Fruit fly (Drosophila melanogaster) whole organism, embryonic: ENCODE results near the gene Ilp1.

Experiments
- CG10431 ChIP-seq: fragments of 200-800 bp; sonication (Bioruptor generic); optimal IDR thresholded peaks from 3 replicates; lab custom pipeline; 2018; ENCODE audit warnings: missing biosample characterization, mild to moderate bottlenecking, missing genetic modification characterization
- CG10979 ChIP-seq: fragments of 200-800 bp; sonication (Bioruptor generic); optimal IDR thresholded peaks from 2 replicates; lab custom pipeline; 2018; ENCODE audit warnings: missing biosample characterization, mild to moderate bottlenecking, missing genetic modification characterization, moderate library complexity
- CG11504 ChIP-seq: fragments of 200-800 bp; sonication (Bioruptor generic); optimal IDR thresholded peaks from 3 replicates; lab custom pipeline; 2019; ENCODE audit warnings: missing biosample characterization, mild to moderate bottlenecking, missing genetic modification characterization, moderate library complexity
- CG12744 ChIP-seq: fragments of 200-800 bp; sonication (Bioruptor generic); optimal IDR thresholded peaks from 2 replicates; lab custom pipeline; 2016; ENCODE audit warnings: missing biosample characterization, missing genetic modification characterization
- CG13775 ChIP-seq: fragments of 200-800 bp; sonication (Bioruptor generic); optimal IDR thresholded peaks from 3 replicates; lab custom pipeline; 2017; ENCODE audit warnings: missing biosample characterization, mild to moderate bottlenecking, missing genetic modification characterization
- CG14014 ChIP-seq: fragments of 200-800 bp; sonication (Bioruptor generic); IDR thresholded peaks from 2 replicates; pipeline ENCODE4 v1.3.6; 2022; ENCODE audit warnings: missing biosample characterization, missing genetic modification characterization
- CG14667 ChIP-seq: fragments of 200-800 bp; sonication (Bioruptor generic); IDR thresholded peaks from 2 replicates; pipeline ENCODE4 v1.3.6; 2022; ENCODE audit warnings: missing biosample characterization, missing genetic modification characterization
- CG15514 ChIP-seq: fragments of 200-800 bp; sonication (Bioruptor generic); optimal IDR thresholded peaks from 3 replicates; lab custom pipeline; 2017; ENCODE audit warnings: missing biosample characterization, missing genetic modification characterization, mild to moderate bottlenecking, moderate library complexity, missing genetic modification reagents
- CG16813 ChIP-seq: fragments of 200-800 bp; sonication (Bioruptor generic); IDR thresholded peaks from 3 replicates; pipeline ENCODE4 v1.3.6; 2022; ENCODE audit warnings: missing biosample characterization, missing genetic modification characterization; ENCODE audit not compliant: partially characterized antibody
- CG31441 ChIP-seq: fragments of 200-800 bp; sonication (Bioruptor generic); IDR thresholded peaks from 2 replicates; pipeline ENCODE4 v1.3.6; 2022; ENCODE audit warnings: missing biosample characterization, missing genetic modification characterization
- CG32532 ChIP-seq: fragments of 200-800 bp; sonication (Bioruptor generic); IDR thresholded peaks from 2 replicates; pipeline ENCODE4 v1.3.6; 2022; ENCODE audit warnings: missing biosample characterization, missing genetic modification characterization
- CG3995 ChIP-seq: fragments of 200-800 bp; sonication (Bioruptor generic); optimal IDR thresholded peaks from 3 replicates; lab custom pipeline; 2016; ENCODE audit warnings: missing biosample characterization, missing genetic modification characterization
- CG4328 ChIP-seq: fragments of 200-800 bp; sonication (Bioruptor generic); optimal IDR thresholded peaks from 3 replicates; lab custom pipeline; 2017; ENCODE audit warnings: missing biosample characterization, missing genetic modification reagents, missing genetic modification characterization
- CG4424 ChIP-seq: fragments of 200-800 bp; sonication (Bioruptor generic); optimal IDR thresholded peaks from 3 replicates; lab custom pipeline; 2016; ENCODE audit warnings: missing biosample characterization, missing genetic modification characterization
- CG4707 ChIP-seq: fragments of 200-800 bp; sonication (Bioruptor generic); optimal IDR thresholded peaks from 2 replicates; lab custom pipeline; 2018; ENCODE audit warnings: missing biosample characterization, mild to moderate bottlenecking, missing genetic modification characterization, moderate library complexity
- CG5953 ChIP-seq: fragments of 200-800 bp; sonication (Bioruptor generic); IDR thresholded peaks from 2 replicates; pipeline ENCODE4 v1.3.6; 2022; ENCODE audit warnings: missing biosample characterization, missing genetic modification characterization
- CG6254 ChIP-seq: fragments of 200-800 bp; sonication (Bioruptor generic); optimal IDR thresholded peaks from 3 replicates; lab custom pipeline; 2017; ENCODE audit warnings: mild to moderate bottlenecking, missing biosample characterization, missing genetic modification reagents, missing genetic modification characterization
- CG8388 ChIP-seq: fragments of 200-800 bp; sonication (Bioruptor generic); optimal IDR thresholded peaks from 2 replicates; lab custom pipeline; 2019; ENCODE audit warnings: missing biosample characterization, mild to moderate bottlenecking, missing genetic modification characterization, moderate library complexity
- CG8944 ChIP-seq: fragments of 200-800 bp; sonication (Bioruptor generic); optimal IDR thresholded peaks from 3 replicates; lab custom pipeline; 2016; ENCODE audit warnings: missing biosample characterization, missing genetic modification characterization
- CG9609 ChIP-seq: fragments of 200-800 bp; sonication (Bioruptor generic); optimal IDR thresholded peaks from 3 replicates; lab custom pipeline; 2016; ENCODE audit warnings: missing biosample characterization, missing genetic modification characterization
- Elba2 ChIP-seq: fragments of 200-800 bp; sonication (Bioruptor generic); optimal IDR thresholded peaks from 3 replicates; lab custom pipeline; 2016; ENCODE audit warnings: missing biosample characterization, missing genetic modification characterization
- Gsc ChIP-seq: fragments of 200-800 bp; sonication (Bioruptor generic); IDR thresholded peaks from 2 replicates; pipeline ENCODE4 v1.3.6; 2022; ENCODE audit warnings: missing biosample characterization, missing genetic modification characterization
- HmgZ ChIP-seq: fragments of 200-800 bp; sonication (Bioruptor generic); optimal IDR thresholded peaks from 2 replicates; lab custom pipeline; 2018; ENCODE audit warnings: missing biosample characterization, mild to moderate bottlenecking, missing genetic modification characterization
- MTF-1 ChIP-seq: fragments of 200-800 bp; sonication (Bioruptor generic); optimal IDR thresholded peaks from 2 replicates; lab custom pipeline; 2018; ENCODE audit warnings: missing biosample characterization, mild to moderate bottlenecking, missing genetic modification characterization, borderline replicate concordance
- NK7.1 ChIP-seq: fragments of 200-800 bp; sonication (Bioruptor generic); optimal IDR thresholded peaks from 3 replicates; lab custom pipeline; 2016; ENCODE audit warnings: missing biosample characterization, missing genetic modification characterization
- Nf-YC ChIP-seq: fragments of 200-800 bp; optimal IDR thresholded peaks from 3 replicates; lab custom pipeline; 2019; ENCODE audit warnings: missing biosample characterization, mild to moderate bottlenecking, missing genetic modification characterization, moderate library complexity
- YL-1 ChIP-seq: fragments of 200-800 bp; sonication (Bioruptor generic); optimal IDR thresholded peaks from 3 replicates; lab custom pipeline; 2017; ENCODE audit warnings: missing biosample characterization, mild to moderate bottlenecking, missing genetic modification characterization
- ab ChIP-seq: fragments of 200-800 bp; sonication (Bioruptor generic); optimal IDR thresholded peaks from 2 replicates; lab custom pipeline; 2016; ENCODE audit warnings: missing biosample characterization, missing genetic modification characterization
- ap ChIP-seq: fragments of 200-800 bp; sonication (Bioruptor generic); IDR thresholded peaks from 2 replicates; pipeline ENCODE4 v1.3.6; 2022; ENCODE audit warnings: missing biosample characterization, missing genetic modification characterization
- ash1 ChIP-seq: fragments of 200-800 bp; sonication (Bioruptor generic); optimal IDR thresholded peaks from 2 replicates; lab custom pipeline; 2018; ENCODE audit warnings: missing biosample characterization, mild to moderate bottlenecking, missing genetic modification characterization
- chm ChIP-seq: fragments of 200-800 bp; sonication (Bioruptor generic); IDR thresholded peaks from 2 replicates; pipeline ENCODE4 v1.3.6; 2022; ENCODE audit warnings: missing biosample characterization, missing genetic modification characterization
- dpn ChIP-seq, 2 experiments: fragments of 200-800 bp; sonication (Bioruptor generic); optimal IDR thresholded peaks; 3 replicates each; lab custom pipeline; 2016; ENCODE audit warnings: missing biosample characterization in 2 of 2, missing genetic modification characterization in 2 of 2
- esg ChIP-seq: fragments of 200-800 bp; sonication (Bioruptor generic); conservative IDR thresholded peaks from 2 replicates; pipeline ENCODE4 v1.3.6; 2022; ENCODE audit warnings: missing biosample characterization, missing genetic modification characterization
- ewg ChIP-seq: fragments of 200-800 bp; sonication (Bioruptor generic); optimal IDR thresholded peaks from 3 replicates; lab custom pipeline; 2017; ENCODE audit warnings: mild to moderate bottlenecking, missing biosample characterization, missing genetic modification reagents, missing genetic modification characterization
- eyg ChIP-seq: fragments of 200-800 bp; sonication (Bioruptor generic); optimal IDR thresholded peaks from 3 replicates; lab custom pipeline; 2016; ENCODE audit warnings: missing biosample characterization, missing genetic modification characterization
- fd3F ChIP-seq: fragments of 200-800 bp; sonication (Bioruptor generic); optimal IDR thresholded peaks from 2 replicates; lab custom pipeline; 2018; ENCODE audit warnings: missing biosample characterization, mild to moderate bottlenecking, missing genetic modification characterization, moderate library complexity
- fu2 ChIP-seq: fragments of 200-800 bp; sonication (Bioruptor generic); optimal IDR thresholded peaks from 2 replicates; lab custom pipeline; 2016; ENCODE audit warnings: missing biosample characterization, missing genetic modification characterization
- gem ChIP-seq: fragments of 200-800 bp; sonication (Bioruptor generic); optimal IDR thresholded peaks from 2 replicates; lab custom pipeline; 2019; ENCODE audit warnings: missing biosample characterization, mild to moderate bottlenecking, missing genetic modification characterization, moderate library complexity
- gt ChIP-seq: fragments of 200-800 bp; sonication (Bioruptor generic); IDR thresholded peaks from 2 replicates; pipeline ENCODE4 v1.3.6; 2022; ENCODE audit warnings: missing biosample characterization, missing genetic modification characterization
- mam ChIP-seq: fragments of 200-800 bp; sonication (Bioruptor generic); optimal IDR thresholded peaks from 3 replicates; lab custom pipeline; 2016; ENCODE audit warnings: missing biosample characterization, missing genetic modification characterization
- nmo ChIP-seq: fragments of 200-800 bp; sonication (Bioruptor generic); optimal IDR thresholded peaks from 2 replicates; lab custom pipeline; 2018; ENCODE audit warnings: missing biosample characterization, mild to moderate bottlenecking, missing genetic modification characterization, moderate library complexity
- org-1 ChIP-seq: fragments of 200-800 bp; sonication (Bioruptor generic); optimal IDR thresholded peaks from 2 replicates; lab custom pipeline; 2017; ENCODE audit warnings: missing biosample characterization, missing genetic modification characterization
- prd ChIP-seq, 3 experiments: fragments of >200 bp in 2 of 3; fragments of 200-800 bp in 1 of 3; sonication (Bioruptor generic) in 1 of 3; optimal IDR thresholded peaks in 2 of 3; IDR thresholded peaks in 1 of 3; 2 replicates in 2 of 3; 3 replicates in 1 of 3; pipeline versions ENCODE4 v1.3.6 to Lab custom; 2017 to 2022; ENCODE audit warnings: missing biosample characterization in 1 of 3, missing genetic modification characterization in 1 of 3
- pum ChIP-seq: fragments of 200-800 bp; sonication (Bioruptor generic); optimal IDR thresholded peaks from 2 replicates; lab custom pipeline; 2016; ENCODE audit warnings: missing biosample characterization, missing genetic modification characterization
- repo ChIP-seq: fragments of 200-800 bp; sonication (Bioruptor generic); optimal IDR thresholded peaks from 2 replicates; lab custom pipeline; 2016; ENCODE audit warnings: missing biosample characterization, missing genetic modification characterization
- ro ChIP-seq: fragments of 200-800 bp; sonication (Bioruptor generic); IDR thresholded peaks from 2 replicates; pipeline ENCODE4 v1.3.6; 2022; ENCODE audit warnings: missing biosample characterization, missing genetic modification characterization
- scrt ChIP-seq: fragments of 200-800 bp; sonication (Bioruptor generic); optimal IDR thresholded peaks from 2 replicates; lab custom pipeline; 2018; ENCODE audit warnings: missing biosample characterization, mild to moderate bottlenecking, missing genetic modification characterization, moderate library complexity
- ssp ChIP-seq: fragments of 200-800 bp; sonication (Bioruptor generic); IDR thresholded peaks from 2 replicates; pipeline ENCODE4 v1.3.6; 2022; ENCODE audit warnings: missing biosample characterization, missing genetic modification characterization
- trh ChIP-seq: fragments of 200-800 bp; sonication (Bioruptor generic); optimal IDR thresholded peaks from 2 replicates; lab custom pipeline; 2016; ENCODE audit warnings: missing biosample characterization, missing genetic modification characterization
- unpg ChIP-seq: fragments of 200-800 bp; sonication (Bioruptor generic); optimal IDR thresholded peaks from 3 replicates; lab custom pipeline; 2018; ENCODE audit warnings: missing biosample characterization, mild to moderate bottlenecking, missing genetic modification characterization, moderate library complexity

Ilp1 gene

DNA sequence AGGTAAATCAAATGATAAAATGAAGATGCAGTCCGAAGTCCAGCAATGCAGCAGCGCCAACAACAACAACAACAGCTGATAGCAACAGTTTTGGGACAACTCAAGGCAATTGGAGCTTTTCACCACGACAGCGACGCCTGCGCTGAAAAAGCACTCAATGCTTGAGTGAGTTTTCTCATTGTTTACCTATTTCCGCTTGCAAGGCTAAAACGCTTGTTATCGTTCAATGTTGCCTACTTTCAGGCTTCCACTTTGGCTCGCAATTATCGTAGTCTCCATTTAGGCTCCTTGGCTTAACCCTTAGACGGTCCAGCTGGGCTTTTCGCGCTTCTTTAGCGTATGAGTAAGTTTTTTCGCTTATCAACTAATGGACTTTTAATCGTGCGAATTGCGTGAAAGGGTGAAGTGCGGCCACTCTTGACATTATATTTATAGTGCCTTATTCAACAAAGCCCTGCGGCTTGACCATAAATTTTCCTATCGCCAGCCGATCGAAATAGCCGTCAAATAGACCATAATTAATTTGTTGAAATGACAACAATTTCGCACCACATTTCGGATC lies 36.1 kb upstream of the Ilp1 start (continued):
- no peak for TF ChIP-seq CG5953
- no peak for TF ChIP-seq ash1 (GFP tag; lab: Kevin White, UChicago)
- no peak for TF ChIP-seq Gsc (GFP tag; lab: Robert Waterston, UW)
- peak in 1 of 2 experiments; percentile 17 for TF ChIP-seq dpn (GFP tag; optimal IDR thresholded peaks at IDR 0.05; lab: Kevin White, UChicago)
- no peak for TF ChIP-seq YL-1
- no peak for TF ChIP-seq CG10431 (GFP tag; lab: Kevin White, UChicago)
- no peak for TF ChIP-seq ap (GFP tag; lab: Robert Waterston, UW)
- TF ChIP-seq CG14667, result no peak
- TF ChIP-seq MTF-1 (GFP tag; lab: Kevin White, UChicago), result no peak
- TF ChIP-seq gt (GFP tag; lab: Robert Waterston, UW), result no peak
- no peak for TF ChIP-seq esg (GFP tag; lab: Robert Waterston, UW)
- TF ChIP-seq nmo (GFP tag; lab: Kevin White, UChicago), result no peak
- peak; percentile 73 for TF ChIP-seq HmgZ (tag; lab: Kevin White, UChicago)
- TF ChIP-seq ssp (GFP tag; lab: Robert Waterston, UW), result no peak
- no peak; the same call in 1 of the 2 replicates for TF ChIP-seq chm (GFP tag; lab: Robert Waterston, UW)
- TF ChIP-seq ewg, result no peak
- no peak for TF ChIP-seq repo
- TF ChIP-seq trh (GFP tag; lab: Kevin White, UChicago), result no peak
- TF ChIP-seq ab, result no peak
- TF ChIP-seq CG3995 (GFP tag; lab: Kevin White, UChicago), result no peak
- TF ChIP-seq unpg (GFP tag; lab: Kevin White, UChicago), result peak; percentile 6
- no peak for TF ChIP-seq ro (GFP tag; lab: Robert Waterston, UW)
- peak; percentile 82 for TF ChIP-seq scrt (GFP tag; lab: Kevin White, UChicago)
- TF ChIP-seq CG9609 (GFP tag; lab: Kevin White, UChicago), result no peak
- peak; percentile 3 for TF ChIP-seq CG15514 (GFP tag; lab: Kevin White, UChicago)
- peak; percentile 27 for TF ChIP-seq CG4707 (GFP tag; lab: Kevin White, UChicago)
- TF ChIP-seq fd3F, result no peak
- no peak for TF ChIP-seq CG31441 (GFP tag; lab: Robert Waterston, UW)
- no peak for TF ChIP-seq CG4328 (GFP tag; lab: Kevin White, UChicago)
- no peak for TF ChIP-seq CG4424
- TF ChIP-seq prd (optimal IDR thresholded peaks at IDR 0.05; lab: Kevin White, UChicago), result no peak
- TF ChIP-seq prd (GFP tag; IDR thresholded peaks at IDR 0.05; lab: Robert Waterston, UW), result no peak
- TF ChIP-seq NK7.1 (GFP tag; lab: Kevin White, UChicago), result no peak
- no peak for TF ChIP-seq org-1 (GFP tag; lab: Kevin White, UChicago)
- no peak for TF ChIP-seq CG8388 (GFP tag; lab: Kevin White, UChicago)
- TF ChIP-seq pum (GFP tag; lab: Kevin White, UChicago), result no peak
- no peak for TF ChIP-seq CG11504 (tag; lab: Kevin White, UChicago)
- no peak for TF ChIP-seq CG6254
- no peak for TF ChIP-seq eyg
- no peak for TF ChIP-seq Nf-YC (tag; lab: Kevin White, UChicago)
- TF ChIP-seq gem (tag; lab: Kevin White, UChicago), result no peak
- 0 out of 2 replicates have a peak, but pooled peaks have one; percentile 21 for TF ChIP-seq CG32532
- no peak for TF ChIP-seq CG10979 (tag; lab: Kevin White, UChicago)
- TF ChIP-seq CG13775 (GFP tag; lab: Kevin White, UChicago), result no peak
- TF ChIP-seq CG14014 (GFP tag; lab: Robert Waterston, UW), result no peak
- no peak for TF ChIP-seq Elba2 (GFP tag; lab: Kevin White, UChicago)
- no peak for TF ChIP-seq CG8944 (GFP tag; lab: Kevin White, UChicago)
- TF ChIP-seq mam, result no peak
- no peak for TF ChIP-seq CG12744 (GFP tag; lab: Kevin White, UChicago)
- TF ChIP-seq CG16813, result no peak
- no peak for TF ChIP-seq fu2 (GFP tag; lab: Kevin White, UChicago)
